Fruit fly (Drosophila melanogaster) whole organism, embryonic: ENCODE measurements around the gene mRpS25.

Source experiments
- CG10274 ChIP-seq: fragments of 200-800 bp; sonication (Bioruptor generic); optimal IDR thresholded peaks from 3 replicates; lab custom pipeline; 2017; ENCODE audit warnings: missing biosample characterization, mild to moderate bottlenecking, missing genetic modification characterization
- CG11695 ChIP-seq: fragments of 200-800 bp; sonication (Bioruptor generic); IDR thresholded peaks from 3 replicates; pipeline ENCODE4 v1.3.6; 2022; ENCODE audit warnings: missing biosample characterization, missing genetic modification characterization
- CG12219 ChIP-seq: fragments of 200-800 bp; sonication (Bioruptor generic); optimal IDR thresholded peaks from 3 replicates; lab custom pipeline; 2018; ENCODE audit warnings: missing biosample characterization, mild to moderate bottlenecking, missing genetic modification characterization
- CG13894 ChIP-seq: fragments of 200-800 bp; sonication (Bioruptor generic); optimal IDR thresholded peaks from 3 replicates; lab custom pipeline; 2018; ENCODE audit warnings: missing biosample characterization, mild to moderate bottlenecking, missing genetic modification characterization, moderate library complexity
- CG14441 ChIP-seq: fragments of 200-800 bp; sonication (Bioruptor generic); IDR thresholded peaks from 2 replicates; pipeline ENCODE4 v1.3.6; 2022; ENCODE audit warnings: missing biosample characterization, missing genetic modification characterization
- CG1647 ChIP-seq: fragments of 200-800 bp; sonication (Bioruptor generic); optimal IDR thresholded peaks from 3 replicates; lab custom pipeline; 2016; ENCODE audit warnings: missing biosample characterization, missing genetic modification characterization
- CG18764 ChIP-seq: fragments of 200-800 bp; sonication (Bioruptor generic); optimal IDR thresholded peaks from 3 replicates; lab custom pipeline; 2016; ENCODE audit warnings: missing biosample characterization, missing genetic modification characterization
- CG2116 ChIP-seq: fragments of 200-800 bp; sonication (Bioruptor generic); optimal IDR thresholded peaks from 3 replicates; lab custom pipeline; 2018; ENCODE audit warnings: missing biosample characterization, mild to moderate bottlenecking, missing genetic modification characterization
- CG4424 ChIP-seq: fragments of 200-800 bp; sonication (Bioruptor generic); optimal IDR thresholded peaks from 3 replicates; lab custom pipeline; 2016; ENCODE audit warnings: missing biosample characterization, missing genetic modification characterization
- CG6683 ChIP-seq: fragments of 200-800 bp; sonication (Bioruptor generic); optimal IDR thresholded peaks from 2 replicates; lab custom pipeline; 2017; ENCODE audit warnings: missing biosample characterization, mild to moderate bottlenecking, missing genetic modification characterization, missing genetic modification reagents
- CG7372 ChIP-seq: fragments of 200-800 bp; sonication (Bioruptor generic); IDR thresholded peaks from 2 replicates; pipeline ENCODE4 v1.3.6; 2022; ENCODE audit warnings: missing biosample characterization, missing genetic modification characterization
- CG7745 ChIP-seq: fragments of 200-800 bp; sonication (Bioruptor generic); optimal IDR thresholded peaks from 2 replicates; lab custom pipeline; 2018; ENCODE audit warnings: missing biosample characterization, mild to moderate bottlenecking, missing genetic modification characterization, moderate library complexity
- CG7928 ChIP-seq: fragments of 200-800 bp; sonication (Bioruptor generic); optimal IDR thresholded peaks from 2 replicates; lab custom pipeline; 2017; ENCODE audit warnings: missing biosample characterization, mild to moderate bottlenecking, missing genetic modification characterization
- CG9797 ChIP-seq: fragments of 200-800 bp; sonication (Bioruptor generic); optimal IDR thresholded peaks from 3 replicates; lab custom pipeline; 2018; ENCODE audit warnings: missing biosample characterization, mild to moderate bottlenecking, missing genetic modification characterization
- CkIIα-i1 ChIP-seq: fragments of 200-800 bp; sonication (Bioruptor generic); IDR thresholded peaks from 2 replicates; pipeline ENCODE4 v1.3.6; 2022; ENCODE audit warnings: missing biosample characterization, missing genetic modification characterization
- D19A ChIP-seq: fragments of 200-800 bp; optimal IDR thresholded peaks from 3 replicates; lab custom pipeline; 2019; ENCODE audit warnings: missing biosample characterization, mild to moderate bottlenecking, missing genetic modification characterization, moderate library complexity
- Dad ChIP-seq: fragments of 200-800 bp; sonication (Bioruptor generic); optimal IDR thresholded peaks from 3 replicates; lab custom pipeline; 2016; ENCODE audit warnings: missing biosample characterization, missing genetic modification characterization
- Doc2 ChIP-seq: fragments of 200-800 bp; sonication (Bioruptor generic); IDR thresholded peaks from 2 replicates; pipeline ENCODE4 v1.3.6; 2022; ENCODE audit warnings: missing biosample characterization, missing genetic modification characterization
- Elba2 ChIP-seq: fragments of 200-800 bp; sonication (Bioruptor generic); optimal IDR thresholded peaks from 3 replicates; lab custom pipeline; 2016; ENCODE audit warnings: missing biosample characterization, missing genetic modification characterization
- Ets65A ChIP-seq: fragments of 200-800 bp; sonication (Bioruptor generic); peaks from one replicate; lab custom pipeline; 2016; ENCODE audit warnings: missing biosample characterization, missing genetic modification characterization
- Lim3 ChIP-seq: fragments of 200-800 bp; sonication (Bioruptor generic); IDR thresholded peaks from 2 replicates; pipeline ENCODE4 v1.3.6; 2022; ENCODE audit warnings: missing biosample characterization, missing genetic modification characterization
- MESR4 ChIP-seq: fragments of 200-800 bp; sonication (Bioruptor generic); optimal IDR thresholded peaks from 2 replicates; lab custom pipeline; 2018; ENCODE audit warnings: missing biosample characterization, mild to moderate bottlenecking, missing genetic modification characterization, moderate library complexity
- Mad ChIP-seq: fragments of 200-800 bp; sonication (Bioruptor generic); optimal IDR thresholded peaks from 2 replicates; lab custom pipeline; 2016; ENCODE audit warnings: missing biosample characterization, missing genetic modification characterization
- Six4 ChIP-seq: fragments of 200-800 bp; sonication (Bioruptor generic); optimal IDR thresholded peaks from 2 replicates; lab custom pipeline; 2016; ENCODE audit warnings: missing biosample characterization, missing genetic modification characterization
- amos ChIP-seq: fragments of 200-800 bp; sonication (Bioruptor generic); IDR thresholded peaks from 2 replicates; pipeline ENCODE4 v1.3.6; 2022; ENCODE audit warnings: missing biosample characterization, missing genetic modification characterization; ENCODE audit not compliant: partially characterized antibody
- aop ChIP-seq: fragments of 200-800 bp; sonication (Bioruptor generic); IDR thresholded peaks from 2 replicates; pipeline ENCODE4 v1.3.6; 2022; ENCODE audit warnings: missing biosample characterization, missing genetic modification characterization
- br ChIP-seq: fragments of >200 bp; optimal IDR thresholded peaks from 2 replicates; lab custom pipeline; 2017
- cas ChIP-seq: fragments of 200-800 bp; sonication (Bioruptor generic); IDR thresholded peaks from 2 replicates; pipeline ENCODE4 v1.3.6; 2022; ENCODE audit warnings: missing biosample characterization, missing genetic modification characterization
- da ChIP-seq: fragments of 200-800 bp; sonication (Bioruptor generic); optimal IDR thresholded peaks from 2 replicates; lab custom pipeline; 2016; ENCODE audit warnings: missing biosample characterization, missing genetic modification characterization
- dati ChIP-seq: fragments of 200-800 bp; sonication (Bioruptor generic); IDR thresholded peaks from 2 replicates; pipeline ENCODE4 v1.3.6; 2022; ENCODE audit warnings: missing biosample characterization, missing genetic modification characterization
- fru ChIP-seq: fragments of >200 bp; optimal IDR thresholded peaks from 2 replicates; lab custom pipeline; 2017
- gem ChIP-seq: fragments of 200-800 bp; sonication (Bioruptor generic); optimal IDR thresholded peaks from 2 replicates; lab custom pipeline; 2019; ENCODE audit warnings: missing biosample characterization, mild to moderate bottlenecking, missing genetic modification characterization, moderate library complexity
- kah ChIP-seq: fragments of 200-800 bp; sonication (Bioruptor generic); optimal IDR thresholded peaks from 2 replicates; lab custom pipeline; 2018; ENCODE audit warnings: missing biosample characterization, mild to moderate bottlenecking, missing genetic modification characterization
- klu ChIP-seq: fragments of 200-800 bp; sonication (Bioruptor generic); IDR thresholded peaks from 2 replicates; pipeline ENCODE4 v1.3.6; 2022; ENCODE audit warnings: missing biosample characterization, missing genetic modification characterization
- mam ChIP-seq: fragments of 200-800 bp; sonication (Bioruptor generic); optimal IDR thresholded peaks from 3 replicates; lab custom pipeline; 2016; ENCODE audit warnings: missing biosample characterization, missing genetic modification characterization
- oc ChIP-seq: fragments of 200-800 bp; sonication (Bioruptor generic); optimal IDR thresholded peaks from 2 replicates; lab custom pipeline; 2018; ENCODE audit warnings: missing biosample characterization, mild to moderate bottlenecking, missing genetic modification characterization, moderate library complexity
- pan ChIP-seq, 4 experiments: fragments of >200 bp in 3 of 4; fragments of 200-800 bp in 1 of 4; sonication (Bioruptor generic) in 1 of 4; optimal IDR thresholded peaks in 3 of 4; IDR thresholded peaks in 1 of 4; 2 replicates each; pipeline versions ENCODE4 v1.3.6 to Lab custom; 2017 to 2022; ENCODE audit warnings: missing biosample characterization in 2 of 4, missing genetic modification characterization in 2 of 4, mixed read lengths in 1 of 4
- scrt ChIP-seq: fragments of 200-800 bp; sonication (Bioruptor generic); optimal IDR thresholded peaks from 2 replicates; lab custom pipeline; 2018; ENCODE audit warnings: missing biosample characterization, mild to moderate bottlenecking, missing genetic modification characterization, moderate library complexity
- slbo ChIP-seq: fragments of 200-800 bp; sonication (Bioruptor generic); IDR thresholded peaks from 2 replicates; pipeline ENCODE4 v1.3.6; 2022; ENCODE audit warnings: missing biosample characterization, missing genetic modification characterization
- tap ChIP-seq: fragments of 200-800 bp; optimal IDR thresholded peaks from 3 replicates; lab custom pipeline; 2019; ENCODE audit warnings: missing biosample characterization, mild to moderate bottlenecking, missing genetic modification characterization, moderate library complexity
- tgo ChIP-seq: fragments of 200-800 bp; sonication (Bioruptor generic); IDR thresholded peaks from 3 replicates; pipeline ENCODE4 v1.3.6; 2022; ENCODE audit warnings: missing biosample characterization, missing genetic modification characterization
- toy ChIP-seq: fragments of 200-800 bp; sonication (Bioruptor generic); IDR thresholded peaks from 2 replicates; pipeline ENCODE4 v1.3.6; 2022; ENCODE audit warnings: missing biosample characterization, missing genetic modification characterization
- trh ChIP-seq: fragments of 200-800 bp; sonication (Bioruptor generic); optimal IDR thresholded peaks from 2 replicates; lab custom pipeline; 2016; ENCODE audit warnings: missing biosample characterization, missing genetic modification characterization
- ttk ChIP-seq: fragments of 200-800 bp; sonication (Bioruptor generic); IDR thresholded peaks from 2 replicates; pipeline ENCODE4 v2.1.2; 2022; ENCODE audit warnings: missing biosample characterization, missing genetic modification characterization
- tup ChIP-seq: fragments of 200-800 bp; sonication (Bioruptor generic); optimal IDR thresholded peaks from 2 replicates; lab custom pipeline; 2016; ENCODE audit warnings: missing biosample characterization, mild to moderate bottlenecking, missing genetic modification characterization, moderate library complexity

Gene mRpS25

dm6 chrX:14627080-14627796 lies 44.5 kb upstream of the mRpS25 start (continued):
- TF ChIP-seq D19A (tag; lab: Kevin White, UChicago) (peak; percentile 87), CkIIα-i1 (GFP tag; lab: Robert Waterston, UW) (no peak), Ets65A (GFP tag; lab: Kevin White, UChicago) (peak; percentile 92), amos (no peak), ttk (GFP tag; lab: Robert Waterston, UW) (peak; percentile 59; the same call in 1 of the 2 replicates), oc (tag; lab: Kevin White, UChicago) (peak; percentile 87), mam (GFP tag; lab: Kevin White, UChicago) (peak; percentile 27), Mad (GFP tag; lab: Kevin White, UChicago) (peak; percentile 66), aop (GFP tag; lab: Robert Waterston, UW) (no peak), CG7745 (tag; lab: Kevin White, UChicago) (no peak), Six4 (GFP tag; lab: Kevin White, UChicago) (peak; percentile 79), Lim3 (GFP tag; lab: Robert Waterston, UW) (0 out of 2 replicates have a peak, but pooled peaks have one; percentile 20), fru (lab: Kevin White, UChicago) (no peak), Dad (GFP tag; lab: Kevin White, UChicago) (peak; percentile 63), CG14441 (peak; percentile 46; the same call in 1 of the 2 replicates), br (lab: Kevin White, UChicago) (no peak), kah (GFP tag; lab: Kevin White, UChicago) (peak; percentile 48), tup (GFP tag; lab: Kevin White, UChicago) (peak; percentile 28), CG11695 (GFP tag; lab: Robert Waterston, UW) (peak; percentile 69; the same call in 2 of the 3 replicates), klu (GFP tag; lab: Robert Waterston, UW) (peak; percentile 58; the same call in 1 of the 2 replicates), CG7372 (GFP tag; lab: Robert Waterston, UW) (peak; percentile 47; the same call in 1 of the 2 replicates), trh (GFP tag; lab: Kevin White, UChicago) (peak; percentile 28), CG1647 (peak; percentile 59), tgo (GFP tag; lab: Robert Waterston, UW) (peak; percentile 78), da (GFP tag; lab: Kevin White, UChicago) (peak; percentile 39), Doc2 (no peak), CG9797 (peak; percentile 13), CG18764 (GFP tag; lab: Kevin White, UChicago) (peak; percentile 49), CG7928 (GFP tag; lab: Kevin White, UChicago) (no peak), CG2116 (peak; percentile 51), pan (optimal IDR thresholded peaks at IDR 0.05; lab: Kevin White, UChicago) (no peak), pan (GFP tag; optimal IDR thresholded peaks at IDR 0.05 in 1 of 2, IDR thresholded peaks at IDR 0.05 in 1 of 2) (peak in 1 of 2 experiments; percentile 69), Elba2 (GFP tag; lab: Kevin White, UChicago) (peak; percentile 31), cas (GFP tag; lab: Robert Waterston, UW) (no peak), MESR4 (peak; percentile 18), toy (GFP tag; lab: Robert Waterston, UW) (no peak), tap (peak; percentile 83), CG10274 (GFP tag; lab: Kevin White, UChicago) (peak; percentile 39), scrt (GFP tag; lab: Kevin White, UChicago) (peak; percentile 40), CG6683 (GFP tag; lab: Kevin White, UChicago) (peak; percentile 43), dati (GFP tag; lab: Robert Waterston, UW) (no peak), gem (tag; lab: Kevin White, UChicago) (peak; percentile 94), slbo (GFP tag; lab: Robert Waterston, UW) (peak; percentile 43), CG13894 (tag; lab: Kevin White, UChicago) (no peak), CG12219 (GFP tag; lab: Kevin White, UChicago) (peak; percentile 75), CG4424 (GFP tag; lab: Kevin White, UChicago) (peak; percentile 89)
